Fruit fly (Drosophila melanogaster) whole organism, adult: ENCODE data around the gene CG7742.

Experiments used
- CG12768 ChIP-seq: fragments of 200-800 bp; sonication (Bioruptor generic); optimal IDR thresholded peaks from 2 replicates; lab custom pipeline; 2017; ENCODE audit warnings: missing biosample characterization, missing genetic modification characterization, mild to moderate bottlenecking, moderate library complexity, missing genetic modification reagents
- Crg-1 ChIP-seq: fragments of 200-800 bp; sonication (Bioruptor generic); optimal IDR thresholded peaks from 2 replicates; lab custom pipeline; 2016; ENCODE audit warnings: missing biosample characterization, missing genetic modification characterization
- kay ChIP-seq: fragments of 200-800 bp; sonication (Bioruptor generic); peaks from one replicate; lab custom pipeline; 2016; ENCODE audit warnings: missing biosample characterization, missing genetic modification characterization, borderline replicate concordance
- toe ChIP-seq: fragments of 200-800 bp; sonication (Bioruptor generic); optimal IDR thresholded peaks from 2 replicates; lab custom pipeline; 2016; ENCODE audit warnings: missing biosample characterization, missing genetic modification characterization

- no peak for TF ChIP-seq kay
- TF ChIP-seq CG12768 (GFP tag; lab: Kevin White, UChicago) = no peak
- TF ChIP-seq toe (GFP tag; lab: Kevin White, UChicago) = no peak
- no peak for TF ChIP-seq Crg-1 (GFP tag; lab: Kevin White, UChicago)
These were observed 15.0 kb upstream of the CG7742 start for dm6 chr2L:5229735-5230347.
